Worm (Caenorhabditis elegans) whole organism, young adult: ENCODE measurements around the gene C56A3.5.

ENCODE experiments used
- B0019.2 ChIP-seq: fragments of 200-800 bp; sonication (Bioruptor generic); conservative IDR thresholded peaks from 2 replicates; pipeline ENCODE4 v1.3.6; 2022; ENCODE audit warnings: missing genetic modification reagents, missing genetic modification characterization, missing compliant biosample characterization
- C17E4.6 ChIP-seq: fragments of 200-800 bp; sonication (Bioruptor generic); IDR thresholded peaks from 2 replicates; pipeline ENCODE4 v1.3.6; 2022; ENCODE audit warnings: missing genetic modification reagents, missing genetic modification characterization, missing compliant biosample characterization
- F10E7.11 ChIP-seq: sonication (generic microtip); optimal IDR thresholded peaks from 2 replicates; lab custom pipeline; 2017; ENCODE audit warnings: mild to moderate bottlenecking, missing genetic modification characterization, moderate library complexity, missing compliant biosample characterization
- F37B4.10 ChIP-seq: fragments of 200-800 bp; sonication (Bioruptor generic); IDR thresholded peaks from 2 replicates; pipeline ENCODE4 v1.3.6; 2022; ENCODE audit warnings: missing genetic modification characterization, missing compliant biosample characterization
- F52B5.7 ChIP-seq: sonication (generic microtip); optimal IDR thresholded peaks from 2 replicates; lab custom pipeline; 2016; ENCODE audit warnings: mild to moderate bottlenecking, missing genetic modification characterization, missing compliant biosample characterization
- F55B11.4 ChIP-seq: sonication (generic microtip); optimal IDR thresholded peaks from 2 replicates; lab custom pipeline; 2016; ENCODE audit warnings: missing compliant biosample characterization, missing genetic modification characterization, borderline replicate concordance; ENCODE audit not compliant: insufficient read depth
- F57A8.1 ChIP-seq: fragments of 200-800 bp; sonication (Bioruptor generic); optimal IDR thresholded peaks from 2 replicates; lab custom pipeline; 2018; ENCODE audit warnings: mild to moderate bottlenecking, missing genetic modification characterization, moderate library complexity, missing compliant biosample characterization
- F57C9.4 ChIP-seq: sonication (generic microtip); optimal IDR thresholded peaks from 2 replicates; lab custom pipeline; 2017; ENCODE audit warnings: mild to moderate bottlenecking, missing genetic modification characterization, missing compliant biosample characterization
- K11D2.4 ChIP-seq: fragments of 200-800 bp; sonication (Bioruptor generic); IDR thresholded peaks from 2 replicates; pipeline ENCODE4 v1.3.6; 2022; ENCODE audit warnings: missing genetic modification reagents, missing genetic modification characterization, missing compliant biosample characterization
- Y53F4B.3 ChIP-seq: fragments of 200-800 bp; sonication (Bioruptor generic); IDR thresholded peaks from 2 replicates; pipeline ENCODE4 v1.3.6; 2022; ENCODE audit warnings: missing genetic modification reagents, missing genetic modification characterization, missing compliant biosample characterization
- Y56A3A.18 ChIP-seq: fragments of 200-800 bp; sonication (Bioruptor generic); IDR thresholded peaks from 2 replicates; pipeline ENCODE4 v1.3.6; 2022; ENCODE audit warnings: missing genetic modification reagents, missing genetic modification characterization, missing compliant biosample characterization
- Y79H2A.3 ChIP-seq: fragments of 200-800 bp; sonication (Bioruptor generic); conservative IDR thresholded peaks from 2 replicates; pipeline ENCODE4 v1.3.6; 2022; ENCODE audit warnings: missing genetic modification reagents, missing genetic modification characterization, missing compliant biosample characterization
- akir-1 ChIP-seq: fragments of 200-800 bp; sonication (Bioruptor generic); optimal IDR thresholded peaks from 2 replicates; lab custom pipeline; 2018; ENCODE audit warnings: mild to moderate bottlenecking, missing genetic modification characterization, moderate library complexity, missing compliant biosample characterization
- ama-1 ChIP-seq, 3 experiments: fragments of 150-350 bp in 1 of 3; sonication (generic microtip) in 2 of 3; optimal IDR thresholded peaks; 2 replicates each; lab custom pipeline; 2014 to 2018; ENCODE audit warnings: missing biosample characterization in 2 of 3, missing genetic modification characterization in 2 of 3, missing genetic modification reagents in 2 of 3
- atf-7 ChIP-seq: sonication (generic microtip); optimal IDR thresholded peaks from 2 replicates; lab custom pipeline; 2017; ENCODE audit warnings: mild to moderate bottlenecking, missing genetic modification characterization, missing compliant biosample characterization
- athp-1 ChIP-seq: sonication (generic microtip); optimal IDR thresholded peaks from 2 replicates; lab custom pipeline; 2017; ENCODE audit warnings: mild to moderate bottlenecking, missing genetic modification characterization, missing compliant biosample characterization
- attf-5 ChIP-seq: fragments of 200-800 bp; sonication (Bioruptor generic); optimal IDR thresholded peaks from 2 replicates; lab custom pipeline; 2018; ENCODE audit warnings: mild to moderate bottlenecking, missing genetic modification characterization, missing compliant biosample characterization
- bed-2 ChIP-seq: fragments of 200-800 bp; sonication (Bioruptor generic); IDR thresholded peaks from 2 replicates; pipeline ENCODE4 v1.3.6; 2022; ENCODE audit warnings: missing genetic modification reagents, missing genetic modification characterization, missing compliant biosample characterization
- ceh-100 ChIP-seq: fragments of 200-800 bp; sonication (Bioruptor generic); IDR thresholded peaks from 2 replicates; pipeline ENCODE4 v1.3.6; 2022; ENCODE audit warnings: missing genetic modification reagents, missing genetic modification characterization, missing compliant biosample characterization
- ceh-40 ChIP-seq: fragments of 200-800 bp; sonication (Bioruptor generic); IDR thresholded peaks from 2 replicates; pipeline ENCODE4 v1.3.6; 2022; ENCODE audit warnings: missing genetic modification characterization, missing compliant biosample characterization
- ceh-58 ChIP-seq: fragments of 200-800 bp; sonication (Bioruptor generic); IDR thresholded peaks from 2 replicates; pipeline ENCODE4 v1.3.6; 2022; ENCODE audit warnings: missing genetic modification characterization, missing compliant biosample characterization
- ceh-79 ChIP-seq: sonication (generic microtip); optimal IDR thresholded peaks from 2 replicates; lab custom pipeline; 2017; ENCODE audit warnings: mild to moderate bottlenecking, missing genetic modification characterization, missing compliant biosample characterization
- dpl-1 ChIP-seq: fragments of 150-350 bp; optimal IDR thresholded peaks from 2 replicates; lab custom pipeline; 2014; ENCODE audit warnings: missing biosample characterization, missing genetic modification reagents, missing genetic modification characterization
- efl-1 ChIP-seq: fragments of 150-350 bp; optimal IDR thresholded peaks from 2 replicates; lab custom pipeline; 2014; ENCODE audit warnings: missing biosample characterization, missing genetic modification reagents, missing genetic modification characterization
- egl-18 ChIP-seq: fragments of 200-800 bp; sonication (Bioruptor generic); IDR thresholded peaks from 2 replicates; pipeline ENCODE4 v1.3.6; 2022; ENCODE audit warnings: missing genetic modification reagents, missing genetic modification characterization, missing compliant biosample characterization
- ekl-4 ChIP-seq: fragments of 200-800 bp; sonication (Bioruptor generic); IDR thresholded peaks from 2 replicates; pipeline ENCODE4 v1.3.6; 2022; ENCODE audit warnings: missing genetic modification reagents, missing genetic modification characterization, missing compliant biosample characterization
- fkh-3 ChIP-seq: sonication (generic microtip); optimal IDR thresholded peaks from 2 replicates; lab custom pipeline; 2016; ENCODE audit warnings: mild to moderate bottlenecking, missing genetic modification characterization, missing compliant biosample characterization
- gei-17 ChIP-seq: fragments of 200-800 bp; sonication (Bioruptor generic); optimal IDR thresholded peaks from 2 replicates; lab custom pipeline; 2018; ENCODE audit warnings: mild to moderate bottlenecking, missing genetic modification characterization, missing compliant biosample characterization
- him-1 ChIP-seq: sonication (generic microtip); optimal IDR thresholded peaks from 2 replicates; lab custom pipeline; 2016; ENCODE audit warnings: missing genotype, missing genetic modification reagents, missing genetic modification characterization, missing compliant biosample characterization
- hlh-12 ChIP-seq: sonication (generic microtip); optimal IDR thresholded peaks from 2 replicates; lab custom pipeline; 2016; ENCODE audit warnings: missing genetic modification characterization, missing compliant biosample characterization
- hmg-20 ChIP-seq: fragments of 200-800 bp; sonication (Bioruptor generic); IDR thresholded peaks from 2 replicates; pipeline ENCODE4 v1.3.6; 2022; ENCODE audit warnings: missing genetic modification reagents, missing genetic modification characterization, missing compliant biosample characterization
- lin-26 ChIP-seq: fragments of 200-800 bp; sonication (Bioruptor generic); IDR thresholded peaks from 2 replicates; pipeline ENCODE4 v1.3.6; 2022; ENCODE audit warnings: missing genetic modification reagents, missing genetic modification characterization, missing compliant biosample characterization
- lir-1 ChIP-seq: fragments of 200-800 bp; sonication (Bioruptor generic); conservative IDR thresholded peaks from 2 replicates; pipeline ENCODE4 v1.3.6; 2022; ENCODE audit warnings: missing genetic modification reagents, missing genetic modification characterization, missing compliant biosample characterization
- madf-10 ChIP-seq: sonication (generic microtip); optimal IDR thresholded peaks from 2 replicates; lab custom pipeline; 2016; ENCODE audit warnings: mild to moderate bottlenecking, missing genetic modification characterization, missing compliant biosample characterization
- madf-8 ChIP-seq: fragments of 200-800 bp; sonication (Bioruptor generic); conservative IDR thresholded peaks from 2 replicates; pipeline ENCODE4 v1.3.6; 2022; ENCODE audit warnings: missing genetic modification reagents, missing genetic modification characterization, missing compliant biosample characterization
- mcd-1 ChIP-seq: fragments of 200-800 bp; sonication (Bioruptor generic); IDR thresholded peaks from 2 replicates; pipeline ENCODE4 v1.3.6; 2022; ENCODE audit warnings: missing genetic modification reagents, missing genetic modification characterization, missing compliant biosample characterization
- nhr-120 ChIP-seq: fragments of 200-800 bp; sonication (Bioruptor generic); IDR thresholded peaks from 2 replicates; pipeline ENCODE4 v1.3.6; 2022; ENCODE audit warnings: missing genetic modification characterization, missing compliant biosample characterization
- pbrm-1 ChIP-seq: fragments of 200-800 bp; sonication (Bioruptor generic); IDR thresholded peaks from 2 replicates; pipeline ENCODE4 v1.3.6; 2022; ENCODE audit warnings: missing genetic modification reagents, missing genetic modification characterization, missing compliant biosample characterization
- rcor-1 ChIP-seq: fragments of 200-800 bp; sonication (Bioruptor generic); IDR thresholded peaks from 2 replicates; pipeline ENCODE4 v1.3.6; 2022; ENCODE audit warnings: missing genetic modification reagents, missing genetic modification characterization, missing compliant biosample characterization
- rpc-1 ChIP-seq, 2 experiments: fragments of 150-350 bp in 1 of 2; sonication (generic microtip) in 1 of 2; optimal IDR thresholded peaks; 2 replicates each; lab custom pipeline; 2014 to 2018; ENCODE audit warnings: missing biosample characterization in 1 of 2, missing genetic modification characterization in 1 of 2, missing genetic modification reagents in 1 of 2, missing genotype in 1 of 2
- snpc-1.1 ChIP-seq: sonication (generic microtip); optimal IDR thresholded peaks from 2 replicates; lab custom pipeline; 2017; ENCODE audit warnings: missing genetic modification characterization, mild to moderate bottlenecking, missing compliant biosample characterization, antibody characterized with exemption, moderate library complexity, missing genotype, missing genetic modification reagents; ENCODE audit not compliant: insufficient read depth
- snpc-4 ChIP-seq, 5 experiments: fragments of 150-350 bp in 1 of 5; sonication (generic microtip) in 4 of 5; optimal IDR thresholded peaks; 2 replicates each; lab custom pipeline; 2014 to 2018; ENCODE audit warnings: missing genetic modification characterization in 5 of 5, missing biosample characterization in 3 of 5, antibody characterized with exemption in 2 of 5, mild to moderate bottlenecking in 2 of 5, missing compliant biosample characterization in 2 of 5, missing genotype in 2 of 5, moderate library complexity in 2 of 5, missing genetic modification reagents in 1 of 5
- somi-1 ChIP-seq: fragments of 200-800 bp; sonication (Bioruptor generic); optimal IDR thresholded peaks from 2 replicates; lab custom pipeline; 2018; ENCODE audit warnings: mild to moderate bottlenecking, missing genetic modification characterization, missing compliant biosample characterization
- tbp1 ChIP-seq: fragments of 200-800 bp; sonication (Bioruptor generic); optimal IDR thresholded peaks from 2 replicates; lab custom pipeline; 2018; ENCODE audit warnings: mild to moderate bottlenecking, missing genetic modification characterization, missing compliant biosample characterization
- unc-62 ChIP-seq: fragments of 150-350 bp; optimal IDR thresholded peaks from 2 replicates; lab custom pipeline; 2014; ENCODE audit warnings: missing biosample characterization, missing genetic modification reagents, missing genetic modification characterization
- zfh-2 ChIP-seq: fragments of 200-800 bp; sonication (Bioruptor generic); conservative IDR thresholded peaks from 2 replicates; pipeline ENCODE4 v1.3.6; 2022; ENCODE audit warnings: missing genetic modification reagents, missing genetic modification characterization, missing compliant biosample characterization
- ztf-25 ChIP-seq: fragments of 200-800 bp; sonication (Bioruptor generic); IDR thresholded peaks from 2 replicates; pipeline ENCODE4 v1.3.6; 2022; ENCODE audit warnings: missing genetic modification reagents, missing genetic modification characterization, missing compliant biosample characterization
- ztf-3 ChIP-seq: fragments of 200-800 bp; sonication (Bioruptor generic); optimal IDR thresholded peaks from 2 replicates; lab custom pipeline; 2018; ENCODE audit warnings: mild to moderate bottlenecking, missing genetic modification characterization, missing compliant biosample characterization

The C56A3.5 gene

ce11 chrV:13556746-13557145, 5.0 kb downstream of the C56A3.5 start, which contains the start of gene cav-2 (continued):
- TF ChIP-seq K11D2.4 (GFP tag; lab: Robert Waterston, UW) (no peak), him-1 (tag; lab: Kevin White, UChicago) (peak; percentile 61), hlh-12 (tag; lab: Kevin White, UChicago) (no peak), C17E4.6 (GFP tag; lab: Robert Waterston, UW) (no peak), madf-10 (tag; lab: Kevin White, UChicago) (peak; percentile 27), zfh-2 (GFP tag; lab: Robert Waterston, UW) (no peak), lir-1 (GFP tag; lab: Robert Waterston, UW) (peak; percentile 60), hmg-20 (GFP tag; lab: Robert Waterston, UW) (peak; percentile 66; the same call in 1 of the 2 replicates), snpc-1.1 (tag; lab: Kevin White, UChicago) (no peak), pbrm-1 (GFP tag; lab: Robert Waterston, UW) (0 out of 2 replicates have a peak, but pooled peaks have one; percentile 32), Y53F4B.3 (GFP tag; lab: Robert Waterston, UW) (no peak), Y79H2A.3 (GFP tag; lab: Robert Waterston, UW) (no peak), gei-17 (GFP tag; lab: Kevin White, UChicago) (peak; percentile 9), madf-8 (peak; percentile 45), ama-1 (optimal IDR thresholded peaks at IDR 0.05; lab: Kevin White, UChicago) (no peak), ama-1 (GFP tag; optimal IDR thresholded peaks at IDR 0.05; lab: Kevin White, UChicago) (no peak), efl-1 (GFP tag; lab: Kevin White, UChicago) (peak; percentile 74), atf-7 (tag; lab: Kevin White, UChicago) (peak; percentile 74), lin-26 (GFP tag; lab: Robert Waterston, UW) (no peak), Y56A3A.18 (no peak), akir-1 (GFP tag; lab: Kevin White, UChicago) (no peak), athp-1 (peak; percentile 11), F10E7.11 (tag; lab: Kevin White, UChicago) (no peak), ekl-4 (0 out of 2 replicates have a peak, but pooled peaks have one; percentile 52), mcd-1 (GFP tag; lab: Robert Waterston, UW) (peak; percentile 85), F57A8.1 (GFP tag; lab: Kevin White, UChicago) (no peak), egl-18 (GFP tag; lab: Robert Waterston, UW) (no peak), ceh-40 (GFP tag; lab: Robert Waterston, UW) (no peak), ztf-25 (peak; percentile 65; the same call in 1 of the 2 replicates), ceh-100 (GFP tag; lab: Robert Waterston, UW) (0 out of 2 replicates have a peak, but pooled peaks have one; percentile 45), B0019.2 (no peak), attf-5 (GFP tag; lab: Kevin White, UChicago) (peak; percentile 78), bed-2 (GFP tag; lab: Robert Waterston, UW) (no peak), F52B5.7 (tag; lab: Kevin White, UChicago) (no peak), F37B4.10 (GFP tag; lab: Robert Waterston, UW) (no peak), nhr-120 (0 out of 2 replicates have a peak, but pooled peaks have one; percentile 53), ztf-3 (GFP tag; lab: Kevin White, UChicago) (peak; percentile 20), rpc-1 (optimal IDR thresholded peaks at IDR 0.05; lab: Kevin White, UChicago) (no peak), rpc-1 (tag; optimal IDR thresholded peaks at IDR 0.05; lab: Kevin White, UChicago) (no peak), ceh-79 (tag; lab: Kevin White, UChicago) (no peak), rcor-1 (peak; percentile 71), F57C9.4 (tag; lab: Kevin White, UChicago) (no peak), F55B11.4 (tag; lab: Kevin White, UChicago) (no peak), tbp1 (GFP tag; lab: Kevin White, UChicago) (peak; percentile 4), somi-1 (GFP tag; lab: Kevin White, UChicago) (no peak), snpc-4 (GFP tag; optimal IDR thresholded peaks at IDR 0.05; lab: Kevin White, UChicago) (no peak), snpc-4 (tag; optimal IDR thresholded peaks at IDR 0.05; lab: Kevin White, UChicago) (peak in 2 of 4 experiments; percentile 40 to 78), ceh-58 (GFP tag; lab: Robert Waterston, UW) (no peak), fkh-3 (no peak), dpl-1 (GFP tag; lab: Kevin White, UChicago) (peak; percentile 80), unc-62 (GFP tag; lab: Kevin White, UChicago) (no peak)
